Worm (Caenorhabditis elegans) whole organism, young adult: ENCODE measurements around the gene gldi-7.

ENCODE experiments used
- B0035.1 ChIP-seq: sonication (generic microtip); optimal IDR thresholded peaks from 2 replicates; lab custom pipeline; 2016; ENCODE audit warnings: missing genetic modification characterization, mild to moderate bottlenecking, missing compliant biosample characterization, missing genotype, missing genetic modification reagents
- D2030.7 ChIP-seq: fragments of 200-800 bp; sonication (Bioruptor generic); IDR thresholded peaks from 2 replicates; pipeline ENCODE4 v1.3.6; 2022; ENCODE audit warnings: missing genetic modification reagents, missing genetic modification characterization, missing compliant biosample characterization
- ceh-100 ChIP-seq: fragments of 200-800 bp; sonication (Bioruptor generic); IDR thresholded peaks from 2 replicates; pipeline ENCODE4 v1.3.6; 2022; ENCODE audit warnings: missing genetic modification reagents, missing genetic modification characterization, missing compliant biosample characterization
- efl-1 ChIP-seq: fragments of 150-350 bp; optimal IDR thresholded peaks from 2 replicates; lab custom pipeline; 2014; ENCODE audit warnings: missing biosample characterization, missing genetic modification reagents, missing genetic modification characterization
- egl-18 ChIP-seq: fragments of 200-800 bp; sonication (Bioruptor generic); IDR thresholded peaks from 2 replicates; pipeline ENCODE4 v1.3.6; 2022; ENCODE audit warnings: missing genetic modification reagents, missing genetic modification characterization, missing compliant biosample characterization
- lin-35 ChIP-seq, 3 experiments: fragments of 150-350 bp in 2 of 3; sonication (generic microtip) in 1 of 3; optimal IDR thresholded peaks; 2 replicates each; lab custom pipeline; 2014 to 2018; ENCODE audit warnings: missing biosample characterization in 3 of 3, missing genetic modification characterization in 3 of 3, missing genetic modification reagents in 3 of 3
- pha-4 ChIP-seq: fragments of 150-350 bp; sonication (generic microtip); optimal IDR thresholded peaks from 2 replicates; lab custom pipeline; 2014; ENCODE audit warnings: missing biosample characterization, missing genetic modification reagents, missing genetic modification characterization
- rcor-1 ChIP-seq: fragments of 200-800 bp; sonication (Bioruptor generic); IDR thresholded peaks from 2 replicates; pipeline ENCODE4 v1.3.6; 2022; ENCODE audit warnings: missing genetic modification reagents, missing genetic modification characterization, missing compliant biosample characterization
- tbx-9 ChIP-seq: sonication (generic microtip); optimal IDR thresholded peaks from 2 replicates; lab custom pipeline; 2016; ENCODE audit warnings: borderline replicate concordance, missing genetic modification characterization, inconsistent platforms, missing compliant biosample characterization

ce11 chrII:8514729-8515128 is 16.3 kb downstream of the gldi-7 start, which contains the start of gene ctg-2:
- TF ChIP-seq D2030.7 (no peak), efl-1 (GFP tag; lab: Kevin White, UChicago) (no peak), B0035.1 (no peak), rcor-1 (GFP tag; lab: Robert Waterston, UW) (no peak), ceh-100 (GFP tag; lab: Robert Waterston, UW) (no peak), lin-35 (GFP tag; optimal IDR thresholded peaks at IDR 0.05; lab: Kevin White, UChicago) (no peak), tbx-9 (no peak), egl-18 (no peak), pha-4 (no peak)
